Fruit fly (Drosophila melanogaster) whole organism, embryonic: ENCODE results near the gene obst-F.

ENCODE experiments used
- Adf1 ChIP-seq: fragments of 200-800 bp; sonication (Bioruptor generic); IDR thresholded peaks from 2 replicates; pipeline ENCODE4 v1.3.6; 2022; ENCODE audit warnings: missing biosample characterization, missing genetic modification characterization
- Awh ChIP-seq: fragments of 200-800 bp; sonication (Bioruptor generic); IDR thresholded peaks from 2 replicates; pipeline ENCODE4, ENCODE4 v1.3.6; 2022; ENCODE audit warnings: missing biosample characterization, missing genetic modification characterization
- BEAF-32 ChIP-seq: fragments of 200-800 bp; sonication (Bioruptor generic); optimal IDR thresholded peaks from 3 replicates; lab custom pipeline; 2017; ENCODE audit warnings: missing biosample characterization, missing genetic modification characterization, mild to moderate bottlenecking, moderate library complexity, missing genetic modification reagents
- CG15514 ChIP-seq: fragments of 200-800 bp; sonication (Bioruptor generic); optimal IDR thresholded peaks from 3 replicates; lab custom pipeline; 2017; ENCODE audit warnings: missing biosample characterization, missing genetic modification characterization, mild to moderate bottlenecking, moderate library complexity, missing genetic modification reagents
- CG18764 ChIP-seq: fragments of 200-800 bp; sonication (Bioruptor generic); optimal IDR thresholded peaks from 3 replicates; lab custom pipeline; 2016; ENCODE audit warnings: missing biosample characterization, missing genetic modification characterization
- CG2202 ChIP-seq: fragments of 200-800 bp; sonication (Bioruptor generic); optimal IDR thresholded peaks from 2 replicates; lab custom pipeline; 2018; ENCODE audit warnings: missing biosample characterization, mild to moderate bottlenecking, missing genetic modification characterization
- CG30403 ChIP-seq: fragments of 200-800 bp; sonication (Bioruptor generic); optimal IDR thresholded peaks from 3 replicates; lab custom pipeline; 2016; ENCODE audit warnings: missing biosample characterization, missing genetic modification characterization
- CG3838 ChIP-seq: fragments of 200-800 bp; sonication (Bioruptor generic); optimal IDR thresholded peaks from 3 replicates; lab custom pipeline; 2016; ENCODE audit warnings: missing biosample characterization, missing genetic modification characterization
- CG4282 ChIP-seq: fragments of 200-800 bp; sonication (Bioruptor generic); optimal IDR thresholded peaks from 2 replicates; lab custom pipeline; 2016; ENCODE audit warnings: missing biosample characterization, missing genetic modification characterization
- CG4328 ChIP-seq: fragments of 200-800 bp; sonication (Bioruptor generic); optimal IDR thresholded peaks from 3 replicates; lab custom pipeline; 2017; ENCODE audit warnings: missing biosample characterization, missing genetic modification reagents, missing genetic modification characterization
- CG4707 ChIP-seq: fragments of 200-800 bp; sonication (Bioruptor generic); optimal IDR thresholded peaks from 2 replicates; lab custom pipeline; 2018; ENCODE audit warnings: missing biosample characterization, mild to moderate bottlenecking, missing genetic modification characterization, moderate library complexity
- CG6254 ChIP-seq: fragments of 200-800 bp; sonication (Bioruptor generic); optimal IDR thresholded peaks from 3 replicates; lab custom pipeline; 2017; ENCODE audit warnings: mild to moderate bottlenecking, missing biosample characterization, missing genetic modification reagents, missing genetic modification characterization
- CG6654 ChIP-seq: fragments of 200-800 bp; sonication (Bioruptor generic); optimal IDR thresholded peaks from 2 replicates; lab custom pipeline; 2017; ENCODE audit warnings: missing biosample characterization, mild to moderate bottlenecking, missing genetic modification characterization
- CG7271 ChIP-seq: fragments of 200-800 bp; sonication (Bioruptor generic); optimal IDR thresholded peaks from 2 replicates; lab custom pipeline; 2018; ENCODE audit warnings: missing biosample characterization, mild to moderate bottlenecking, missing genetic modification characterization, moderate library complexity
- CG8478 ChIP-seq: fragments of >200 bp; optimal IDR thresholded peaks from 2 replicates; lab custom pipeline; 2018
- CG9817 ChIP-seq: fragments of 200-800 bp; sonication (Bioruptor generic); optimal IDR thresholded peaks from 2 replicates; lab custom pipeline; 2018; ENCODE audit warnings: missing biosample characterization, mild to moderate bottlenecking, missing genetic modification characterization, moderate library complexity
- CkIIα-i1 ChIP-seq: fragments of 200-800 bp; sonication (Bioruptor generic); IDR thresholded peaks from 2 replicates; pipeline ENCODE4 v1.3.6; 2022; ENCODE audit warnings: missing biosample characterization, missing genetic modification characterization
- D ChIP-seq, 2 experiments: fragments of 200-800 bp in 1 of 2; fragments of >200 bp in 1 of 2; sonication (Bioruptor generic) in 1 of 2; optimal IDR thresholded peaks; 2 replicates in 1 of 2; 3 replicates in 1 of 2; lab custom pipeline; 2017; ENCODE audit warnings: mild to moderate bottlenecking in 1 of 2, missing biosample characterization in 1 of 2, missing genetic modification characterization in 1 of 2, missing genetic modification reagents in 1 of 2
- H2.0 ChIP-seq: fragments of 200-800 bp; sonication (Bioruptor generic); IDR thresholded peaks from 2 replicates; pipeline ENCODE4 v1.3.6; 2022; ENCODE audit warnings: missing biosample characterization, missing genetic modification characterization
- HmgZ ChIP-seq: fragments of 200-800 bp; sonication (Bioruptor generic); optimal IDR thresholded peaks from 2 replicates; lab custom pipeline; 2018; ENCODE audit warnings: missing biosample characterization, mild to moderate bottlenecking, missing genetic modification characterization
- Hmr ChIP-seq: fragments of 200-800 bp; sonication (Bioruptor generic); optimal IDR thresholded peaks from 3 replicates; lab custom pipeline; 2017; ENCODE audit warnings: mild to moderate bottlenecking, missing biosample characterization, missing genetic modification reagents, missing genetic modification characterization
- Hr3 ChIP-seq: fragments of 200-800 bp; sonication (Bioruptor generic); optimal IDR thresholded peaks from 3 replicates; lab custom pipeline; 2016; ENCODE audit warnings: missing biosample characterization, missing genetic modification characterization
- Hr51 ChIP-seq, 2 experiments: fragments of 200-800 bp; sonication (Bioruptor generic); optimal IDR thresholded peaks; 2 replicates in 1 of 2; 3 replicates in 1 of 2; lab custom pipeline; 2016 to 2018; ENCODE audit warnings: missing biosample characterization in 2 of 2, missing genetic modification characterization in 2 of 2, mild to moderate bottlenecking in 1 of 2, moderate library complexity in 1 of 2
- Max ChIP-seq: fragments of 200-800 bp; sonication (Bioruptor generic); optimal IDR thresholded peaks from 2 replicates; lab custom pipeline; 2016; ENCODE audit warnings: missing biosample characterization, mild to moderate bottlenecking, missing genetic modification characterization
- Neu2 ChIP-seq: fragments of 200-800 bp; sonication (Bioruptor generic); optimal IDR thresholded peaks from 3 replicates; lab custom pipeline; 2016; ENCODE audit warnings: missing biosample characterization, missing genetic modification characterization, borderline replicate concordance
- NfI ChIP-seq: fragments of 200-800 bp; sonication (Bioruptor generic); optimal IDR thresholded peaks from 3 replicates; lab custom pipeline; 2018; ENCODE audit warnings: missing biosample characterization, mild to moderate bottlenecking, missing genetic modification characterization, moderate library complexity
- Ravus ChIP-seq: fragments of 200-800 bp; sonication (Bioruptor generic); IDR thresholded peaks from 2 replicates; pipeline ENCODE4 v1.3.6; 2022; ENCODE audit warnings: missing biosample characterization, missing genetic modification characterization
- Side ChIP-seq: fragments of 200-800 bp; sonication (Bioruptor generic); optimal IDR thresholded peaks from 2 replicates; lab custom pipeline; 2016; ENCODE audit warnings: missing biosample characterization, missing genetic modification characterization
- Sox100B ChIP-seq: fragments of 200-800 bp; sonication (Bioruptor generic); optimal IDR thresholded peaks from 3 replicates; lab custom pipeline; 2018; ENCODE audit warnings: missing biosample characterization, mild to moderate bottlenecking, missing genetic modification characterization
- Xrp1 ChIP-seq: fragments of 200-800 bp; sonication (Bioruptor generic); IDR thresholded peaks from 2 replicates; pipeline ENCODE4 v1.3.6; 2022; ENCODE audit warnings: missing biosample characterization, missing genetic modification characterization
- cas ChIP-seq: fragments of 200-800 bp; sonication (Bioruptor generic); IDR thresholded peaks from 2 replicates; pipeline ENCODE4 v1.3.6; 2022; ENCODE audit warnings: missing biosample characterization, missing genetic modification characterization
- ci ChIP-seq: fragments of 200-800 bp; sonication (Bioruptor generic); IDR thresholded peaks from 3 replicates; pipeline ENCODE4 v1.3.6; 2022; ENCODE audit warnings: missing biosample characterization, missing genetic modification characterization
- croc ChIP-seq: fragments of 200-800 bp; sonication (Bioruptor generic); conservative IDR thresholded peaks from 3 replicates; pipeline ENCODE4 v1.3.6; 2022; ENCODE audit warnings: missing biosample characterization, missing genetic modification characterization
- dm ChIP-seq: fragments of 200-800 bp; sonication (Bioruptor generic); optimal IDR thresholded peaks from 3 replicates; lab custom pipeline; 2016; ENCODE audit warnings: missing biosample characterization, missing genetic modification characterization
- eve ChIP-seq, 2 experiments: fragments of >200 bp; optimal IDR thresholded peaks; 2 replicates each; lab custom pipeline; 2017; ENCODE audit warnings: missing biosample characterization in 2 of 2, missing genetic modification characterization in 2 of 2
- fd96Cb ChIP-seq: fragments of 200-800 bp; sonication (Bioruptor generic); optimal IDR thresholded peaks from 2 replicates; lab custom pipeline; 2018; ENCODE audit warnings: missing biosample characterization, mild to moderate bottlenecking, missing genetic modification characterization, moderate library complexity
- inv ChIP-seq: fragments of 200-800 bp; sonication (Bioruptor generic); IDR thresholded peaks from 2 replicates; pipeline ENCODE4 v1.3.6; 2022; ENCODE audit warnings: missing biosample characterization, missing genetic modification characterization; ENCODE audit not compliant: partially characterized antibody
- jumu ChIP-seq: fragments of 200-800 bp; sonication (Bioruptor generic); optimal IDR thresholded peaks from 3 replicates; lab custom pipeline; 2016; ENCODE audit warnings: missing biosample characterization, missing genetic modification characterization
- klu ChIP-seq: fragments of 200-800 bp; sonication (Bioruptor generic); IDR thresholded peaks from 2 replicates; pipeline ENCODE4 v1.3.6; 2022; ENCODE audit warnings: missing biosample characterization, missing genetic modification characterization
- lola ChIP-seq, 3 experiments: fragments of >200 bp in 2 of 3; fragments of 200-800 bp in 1 of 3; sonication (Bioruptor generic) in 1 of 3; optimal IDR thresholded peaks; 2 replicates each; lab custom pipeline; 2017 to 2019; ENCODE audit warnings: missing biosample characterization in 3 of 3, missing genetic modification characterization in 3 of 3, mild to moderate bottlenecking in 1 of 3, moderate library complexity in 1 of 3
- maf-S ChIP-seq: fragments of 200-800 bp; sonication (Bioruptor generic); optimal IDR thresholded peaks from 2 replicates; lab custom pipeline; 2016; ENCODE audit warnings: missing biosample characterization, missing genetic modification characterization
- onecut ChIP-seq: fragments of 200-800 bp; sonication (Bioruptor generic); IDR thresholded peaks from 2 replicates; pipeline ENCODE4 v1.3.6; 2022; ENCODE audit warnings: missing biosample characterization, missing genetic modification characterization
- shn ChIP-seq: fragments of 200-800 bp; sonication (Bioruptor generic); optimal IDR thresholded peaks from 3 replicates; lab custom pipeline; 2016; ENCODE audit warnings: missing biosample characterization, missing genetic modification characterization
- tio ChIP-seq: fragments of 200-800 bp; sonication (Bioruptor generic); optimal IDR thresholded peaks from 2 replicates; lab custom pipeline; 2017; ENCODE audit warnings: missing biosample characterization, missing genetic modification characterization, inconsistent platforms
- twi ChIP-seq: fragments of 200-800 bp; optimal IDR thresholded peaks from 2 replicates; lab custom pipeline; 2019; ENCODE audit warnings: missing biosample characterization, mild to moderate bottlenecking, missing genetic modification characterization, moderate library complexity
- usp ChIP-seq: fragments of >200 bp; optimal IDR thresholded peaks from 2 replicates; lab custom pipeline; 2017; ENCODE audit warnings: missing biosample characterization, missing genetic modification characterization
- z ChIP-seq: fragments of 200-800 bp; sonication (Bioruptor generic); IDR thresholded peaks from 3 replicates; pipeline ENCODE4 v1.3.6; 2022; ENCODE audit warnings: missing biosample characterization, missing genetic modification characterization
- zf30C ChIP-seq: fragments of 200-800 bp; sonication (Bioruptor generic); optimal IDR thresholded peaks from 3 replicates; lab custom pipeline; 2018; ENCODE audit warnings: missing biosample characterization, mild to moderate bottlenecking, missing genetic modification characterization

obst-F gene

dm6 chr3L:20241987-20242982, 40.8 kb upstream of the obst-F start (continued):
- TF ChIP-seq z (GFP tag; lab: Robert Waterston, UW), result no peak
- peak in 1 of 2 experiments; percentile 73 for TF ChIP-seq Hr51 (GFP tag; optimal IDR thresholded peaks at IDR 0.05; lab: Kevin White, UChicago)
- no peak for TF ChIP-seq usp (GFP tag; lab: Kevin White, UChicago)
- TF ChIP-seq H2.0 (GFP tag; lab: Robert Waterston, UW), result peak; percentile 53
- peak; percentile 33 for TF ChIP-seq Max
- no peak for TF ChIP-seq CG6654 (GFP tag; lab: Kevin White, UChicago)
- TF ChIP-seq CG8478 (lab: Kevin White, UChicago), result no peak
- peak; percentile 61 for TF ChIP-seq Hmr (GFP tag; lab: Kevin White, UChicago)
- no peak for TF ChIP-seq Ravus (GFP tag; lab: Robert Waterston, UW)
- TF ChIP-seq CG30403 (GFP tag; lab: Kevin White, UChicago), result peak; percentile 71
- no peak for TF ChIP-seq klu (GFP tag; lab: Robert Waterston, UW)
- no peak for TF ChIP-seq Awh (GFP tag; lab: Robert Waterston, UW)
- TF ChIP-seq HmgZ (tag; lab: Kevin White, UChicago), result peak; percentile 9
- peak; percentile 51 for TF ChIP-seq CG4328 (GFP tag; lab: Kevin White, UChicago)
- TF ChIP-seq CG4282, result no peak
- no peak for TF ChIP-seq cas (GFP tag; lab: Robert Waterston, UW)
- TF ChIP-seq fd96Cb (tag; lab: Kevin White, UChicago), result peak; percentile 34
- TF ChIP-seq CkIIα-i1 (GFP tag; lab: Robert Waterston, UW), result no peak
- TF ChIP-seq zf30C, result no peak
- peak in 1 of 3 experiments; percentile 53 for TF ChIP-seq lola (GFP tag; optimal IDR thresholded peaks at IDR 0.05; lab: Kevin White, UChicago)
- TF ChIP-seq D (optimal IDR thresholded peaks at IDR 0.05; lab: Kevin White, UChicago), result no peak
- peak; percentile 21 for TF ChIP-seq D (GFP tag; optimal IDR thresholded peaks at IDR 0.05; lab: Kevin White, UChicago)
- TF ChIP-seq Sox100B (GFP tag; lab: Kevin White, UChicago), result peak; percentile 66
- 0 out of 2 replicates have a peak, but pooled peaks have one; percentile 10 for TF ChIP-seq onecut (GFP tag; lab: Robert Waterston, UW)
- TF ChIP-seq eve (GFP tag; optimal IDR thresholded peaks at IDR 0.05; lab: Kevin White, UChicago), result no peak
- TF ChIP-seq Xrp1, result peak; percentile 71
- TF ChIP-seq CG2202, result peak; percentile 23
- no peak for TF ChIP-seq CG6254 (GFP tag; lab: Kevin White, UChicago)
- peak; percentile 52 for TF ChIP-seq ci (GFP tag; lab: Robert Waterston, UW)
- peak; percentile 27 for TF ChIP-seq twi (tag; lab: Kevin White, UChicago)
- peak; percentile 99 for TF ChIP-seq CG15514 (GFP tag; lab: Kevin White, UChicago)
- TF ChIP-seq Adf1 (GFP tag; lab: Robert Waterston, UW), result no peak; the same call in 1 of the 2 replicates
- TF ChIP-seq Side, result no peak
- peak; percentile 76 for TF ChIP-seq BEAF-32
- no peak for TF ChIP-seq croc
- TF ChIP-seq jumu (GFP tag; lab: Kevin White, UChicago), result no peak
- TF ChIP-seq inv (GFP tag; lab: Robert Waterston, UW), result peak; percentile 63
- TF ChIP-seq CG3838 (GFP tag; lab: Kevin White, UChicago), result no peak
- no peak for TF ChIP-seq dm (GFP tag; lab: Kevin White, UChicago)
- peak; percentile 29 for TF ChIP-seq tio (GFP tag; lab: Kevin White, UChicago)
- TF ChIP-seq CG7271, result no peak
- TF ChIP-seq maf-S, result no peak
- TF ChIP-seq Hr3, result peak; percentile 65
- TF ChIP-seq NfI (GFP tag; lab: Kevin White, UChicago), result peak; percentile 71
- TF ChIP-seq shn (GFP tag; lab: Kevin White, UChicago), result no peak
- TF ChIP-seq CG18764 (GFP tag; lab: Kevin White, UChicago), result no peak
- peak; percentile 50 for TF ChIP-seq CG9817 (tag; lab: Kevin White, UChicago)
- TF ChIP-seq Neu2 (GFP tag; lab: Kevin White, UChicago), result peak; percentile 55
- TF ChIP-seq CG4707 (GFP tag; lab: Kevin White, UChicago), result no peak
